Worm (Caenorhabditis elegans) whole organism, L1 larva: ENCODE measurements around the gene gsp-2.

Source experiments
- F16B12.6 ChIP-seq: fragments of 150-350 bp; optimal IDR thresholded peaks from 2 replicates; lab custom pipeline; 2014; ENCODE audit warnings: missing biosample characterization, missing genetic modification characterization
- Y116A8C.19 ChIP-seq: sonication (generic microtip); optimal IDR thresholded peaks from 2 replicates; lab custom pipeline; 2016; ENCODE audit warnings: missing compliant biosample characterization, missing genetic modification characterization, borderline replicate concordance
- ama-1 ChIP-seq: fragments of 150-350 bp; optimal IDR thresholded peaks from 2 replicates; lab custom pipeline; 2014
- ceh-63 ChIP-seq: fragments of 200-800 bp; sonication (Bioruptor generic); optimal IDR thresholded peaks from 2 replicates; lab custom pipeline; 2018; ENCODE audit warnings: mild to moderate bottlenecking, missing genetic modification characterization, missing compliant biosample characterization
- ceh-90 ChIP-seq: sonication (generic microtip); optimal IDR thresholded peaks from 2 replicates; lab custom pipeline; 2016; ENCODE audit warnings: missing genetic modification characterization, missing compliant biosample characterization
- dpl-1 ChIP-seq, 3 experiments: fragments of 150-350 bp in 2 of 3; sonication (generic microtip) in 1 of 3; optimal IDR thresholded peaks; 2 replicates each; lab custom pipeline; 2014 to 2017; ENCODE audit warnings: missing biosample characterization in 3 of 3, missing genetic modification characterization in 3 of 3, missing genetic modification reagents in 3 of 3
- dsc-1 ChIP-seq: sonication (generic microtip); optimal IDR thresholded peaks from 2 replicates; lab custom pipeline; 2016; ENCODE audit warnings: mild to moderate bottlenecking, missing genetic modification characterization, missing compliant biosample characterization
- efl-1 ChIP-seq, 4 experiments: fragments of 150-350 bp; optimal IDR thresholded peaks in 3 of 4; peaks in 1 of 4; 1 replicate in 1 of 4; 2 replicates in 3 of 4; lab custom pipeline; 2014; ENCODE audit warnings: missing biosample characterization in 2 of 4, missing genetic modification characterization in 2 of 4, missing genetic modification reagents in 2 of 4
- efl-3 ChIP-seq: fragments of 200-800 bp; sonication (Bioruptor generic); optimal IDR thresholded peaks from 2 replicates; lab custom pipeline; 2018; ENCODE audit warnings: mild to moderate bottlenecking, missing genetic modification characterization, missing compliant biosample characterization
- egl-13 ChIP-seq: sonication (generic microtip); optimal IDR thresholded peaks from 2 replicates; lab custom pipeline; 2016; ENCODE audit warnings: missing genotype, missing genetic modification reagents, missing genetic modification characterization, missing compliant biosample characterization
- elt-2 ChIP-seq: sonication (generic microtip); optimal IDR thresholded peaks from 2 replicates; lab custom pipeline; 2016; ENCODE audit warnings: missing genetic modification characterization, mild to moderate bottlenecking, inconsistent platforms, missing compliant biosample characterization, missing genetic modification reagents
- ets-5 ChIP-seq: fragments of 200-800 bp; sonication (Bioruptor generic); IDR thresholded peaks from 2 replicates; pipeline ENCODE4 v1.3.6; 2022; ENCODE audit warnings: missing genetic modification characterization, missing compliant biosample characterization
- fkh-10 ChIP-seq: sonication (generic microtip); optimal IDR thresholded peaks from 2 replicates; lab custom pipeline; 2017; ENCODE audit warnings: missing biosample characterization, missing genetic modification reagents, missing genetic modification characterization
- fos-1 ChIP-seq: fragments of 150-350 bp; optimal IDR thresholded peaks from 2 replicates; lab custom pipeline; 2014; ENCODE audit warnings: missing biosample characterization, missing genetic modification characterization
- grh-1 ChIP-seq: fragments of 200-800 bp; sonication (Bioruptor generic); IDR thresholded peaks from 2 replicates; pipeline ENCODE4 v1.3.6; 2022; ENCODE audit warnings: missing genetic modification reagents, missing genetic modification characterization, missing compliant biosample characterization
- hpl-2 ChIP-seq: fragments of 150-350 bp; optimal IDR thresholded peaks from 2 replicates; lab custom pipeline; 2014; ENCODE audit warnings: missing biosample characterization, missing genetic modification reagents, missing genetic modification characterization
- irx-1 ChIP-seq: sonication (generic microtip); optimal IDR thresholded peaks from 2 replicates; lab custom pipeline; 2016; ENCODE audit warnings: missing genetic modification characterization, missing compliant biosample characterization
- lin-14 ChIP-seq: fragments of 200-800 bp; sonication (Bioruptor generic); optimal IDR thresholded peaks from 2 replicates; lab custom pipeline; 2018; ENCODE audit warnings: mild to moderate bottlenecking, missing genetic modification characterization, moderate library complexity, missing compliant biosample characterization
- lin-15B ChIP-seq: fragments of 150-350 bp; sonication (generic microtip); optimal IDR thresholded peaks from 3 replicates; lab custom pipeline; 2014; ENCODE audit warnings: missing biosample characterization, missing genetic modification characterization
- lin-35 ChIP-seq, 2 experiments: fragments of 150-350 bp; optimal IDR thresholded peaks; 2 replicates each; lab custom pipeline; 2014; ENCODE audit warnings: missing biosample characterization in 2 of 2, missing genetic modification characterization in 2 of 2, missing genetic modification reagents in 2 of 2
- lin-39 ChIP-seq: fragments of 150-350 bp; optimal IDR thresholded peaks from 2 replicates; lab custom pipeline; 2014; ENCODE audit warnings: missing biosample characterization, missing genetic modification reagents, missing genetic modification characterization
- lsy-2 ChIP-seq, 2 experiments: fragments of 150-350 bp; optimal IDR thresholded peaks; 2 replicates each; lab custom pipeline; 2014; ENCODE audit warnings: missing biosample characterization in 2 of 2, missing genetic modification characterization in 2 of 2
- mef-2 ChIP-seq: fragments of 150-350 bp; optimal IDR thresholded peaks from 2 replicates; lab custom pipeline; 2014; ENCODE audit warnings: missing biosample characterization, missing genetic modification characterization
- nhr-12 ChIP-seq: sonication (generic microtip); optimal IDR thresholded peaks from 2 replicates; lab custom pipeline; 2017; ENCODE audit warnings: missing biosample characterization, missing genetic modification characterization
- nhr-28 ChIP-seq: fragments of 150-350 bp; optimal IDR thresholded peaks from 2 replicates; lab custom pipeline; 2014; ENCODE audit warnings: missing biosample characterization, missing genetic modification characterization
- nhr-47 ChIP-seq: sonication (generic microtip); optimal IDR thresholded peaks from 2 replicates; lab custom pipeline; 2016; ENCODE audit warnings: mild to moderate bottlenecking, missing genetic modification characterization, moderate library complexity, missing compliant biosample characterization
- nhr-71 ChIP-seq: sonication (generic microtip); optimal IDR thresholded peaks from 2 replicates; lab custom pipeline; 2016; ENCODE audit warnings: mild to moderate bottlenecking, missing genetic modification characterization, moderate library complexity, missing compliant biosample characterization
- nhr-77 ChIP-seq: fragments of 150-350 bp; optimal IDR thresholded peaks from 2 replicates; lab custom pipeline; 2014; ENCODE audit warnings: missing biosample characterization, missing genetic modification characterization
- nhr-84 ChIP-seq: sonication (generic microtip); optimal IDR thresholded peaks from 2 replicates; lab custom pipeline; 2017; ENCODE audit warnings: missing biosample characterization, missing genetic modification characterization
- nhr-85 ChIP-seq: sonication (generic microtip); peaks from one replicate; lab custom pipeline; 2016; ENCODE audit warnings: missing genetic modification characterization, inconsistent platforms, missing compliant biosample characterization
- rnt-1 ChIP-seq: sonication (generic microtip); optimal IDR thresholded peaks from 2 replicates; lab custom pipeline; 2016; ENCODE audit warnings: mild to moderate bottlenecking, missing genetic modification characterization, moderate library complexity, missing compliant biosample characterization
- snpc-4 ChIP-seq: fragments of 150-350 bp; optimal IDR thresholded peaks from 2 replicates; lab custom pipeline; 2014; ENCODE audit warnings: missing biosample characterization, missing genetic modification characterization
- snu-23 ChIP-seq: sonication (generic microtip); optimal IDR thresholded peaks from 2 replicates; lab custom pipeline; 2016; ENCODE audit warnings: missing genetic modification characterization, missing compliant biosample characterization
- swsn-7 ChIP-seq: sonication (generic microtip); optimal IDR thresholded peaks from 2 replicates; lab custom pipeline; 2016; ENCODE audit warnings: missing genetic modification characterization, missing compliant biosample characterization
- tbx-2 ChIP-seq: sonication (generic microtip); optimal IDR thresholded peaks from 2 replicates; lab custom pipeline; 2016; ENCODE audit warnings: missing genetic modification characterization, missing compliant biosample characterization
- unc-130 ChIP-seq: fragments of 150-350 bp; optimal IDR thresholded peaks from 2 replicates; lab custom pipeline; 2017; ENCODE audit warnings: missing biosample characterization, missing genetic modification characterization, inconsistent platforms
- unc-86 ChIP-seq: sonication (generic microtip); optimal IDR thresholded peaks from 2 replicates; lab custom pipeline; 2016; ENCODE audit warnings: missing genetic modification characterization, missing compliant biosample characterization
- ztf-4 ChIP-seq: fragments of 150-350 bp; optimal IDR thresholded peaks from 2 replicates; lab custom pipeline; 2014; ENCODE audit warnings: missing biosample characterization, missing genetic modification characterization

Gene gsp-2

DNA sequence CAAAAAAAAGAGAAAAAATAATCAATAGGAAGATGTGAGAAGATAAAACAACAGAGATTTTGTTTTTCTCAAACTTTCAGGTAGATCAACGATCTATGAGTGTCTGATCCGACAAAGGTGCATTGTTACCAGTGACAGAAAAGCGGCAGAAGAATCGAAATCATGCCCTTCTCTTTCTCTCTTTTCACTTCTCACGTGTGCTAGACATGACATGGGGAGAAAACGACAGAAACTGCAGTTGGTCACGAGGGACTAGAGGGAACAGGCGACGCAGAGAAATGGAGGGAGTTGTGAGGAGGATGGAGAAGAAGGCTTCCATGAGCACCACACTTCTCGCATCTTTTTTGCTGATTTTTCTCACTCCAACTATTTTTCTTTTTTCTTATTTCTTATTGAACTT, 1.2 kb upstream of the gsp-2 start, which contains the start of gene F56C9.10 (continued):
- peak; percentile 74 for TF ChIP-seq mef-2
- TF ChIP-seq nhr-47: peak; percentile 86
- peak; percentile 51 for TF ChIP-seq egl-13 (tag; lab: Kevin White, UChicago)
- peak; percentile 85 for TF ChIP-seq swsn-7 (tag; lab: Kevin White, UChicago)
- no peak for TF ChIP-seq nhr-28 (tag; lab: Kevin White, UChicago)
- TF ChIP-seq rnt-1 (tag; lab: Kevin White, UChicago): peak; percentile 93
- TF ChIP-seq fkh-10 (GFP tag; lab: Kevin White, UChicago): peak; percentile 35
- peak; percentile 87 for TF ChIP-seq ztf-4
- TF ChIP-seq efl-3 (GFP tag; lab: Kevin White, UChicago): no peak
- TF ChIP-seq unc-86 (tag; lab: Kevin White, UChicago): peak; percentile 65
- TF ChIP-seq snu-23 (GFP tag; lab: Kevin White, UChicago): peak; percentile 96
- peak; percentile 81 to 88 for TF ChIP-seq lin-35 (GFP tag; optimal IDR thresholded peaks at IDR 0.05; lab: Kevin White, UChicago)
- TF ChIP-seq nhr-71 (tag; lab: Kevin White, UChicago): peak; percentile 97
- TF ChIP-seq unc-130 (tag; lab: Kevin White, UChicago): peak; percentile 78
- peak; percentile 38 for TF ChIP-seq ama-1 (lab: Kevin White, UChicago)
- TF ChIP-seq irx-1 (tag; lab: Kevin White, UChicago): peak; percentile 60
- TF ChIP-seq dsc-1 (tag; lab: Kevin White, UChicago): peak; percentile 52
- TF ChIP-seq nhr-84 (tag; lab: Kevin White, UChicago): no peak
- no peak for TF ChIP-seq grh-1 (GFP tag; lab: Robert Waterston, UW)
- peak; percentile 80 for TF ChIP-seq fos-1 (tag; lab: Kevin White, UChicago)
- peak; percentile 64 for TF ChIP-seq snpc-4 (tag; lab: Kevin White, UChicago)
- TF ChIP-seq ets-5: no peak
- TF ChIP-seq ceh-90 (tag; lab: Kevin White, UChicago): no peak
- TF ChIP-seq Y116A8C.19 (tag; lab: Kevin White, UChicago): no peak
- TF ChIP-seq efl-1 (optimal IDR thresholded peaks at IDR 0.05; lab: Kevin White, UChicago): peak; percentile 81 to 82
- peak; percentile 67 to 95 for TF ChIP-seq efl-1 (GFP tag; optimal IDR thresholded peaks at IDR 0.05 in 1 of 2; lab: Kevin White, UChicago)
- no peak for TF ChIP-seq ceh-63
- TF ChIP-seq tbx-2 (tag; lab: Kevin White, UChicago): peak; percentile 85
- peak; percentile 65 to 72 (median 69) for TF ChIP-seq dpl-1 (GFP tag; optimal IDR thresholded peaks at IDR 0.05; lab: Kevin White, UChicago)
- TF ChIP-seq F16B12.6 (tag; lab: Kevin White, UChicago): peak; percentile 33
- no peak for TF ChIP-seq hpl-2
- peak; percentile 97 for TF ChIP-seq lin-14 (GFP tag; lab: Kevin White, UChicago)

DNA sequence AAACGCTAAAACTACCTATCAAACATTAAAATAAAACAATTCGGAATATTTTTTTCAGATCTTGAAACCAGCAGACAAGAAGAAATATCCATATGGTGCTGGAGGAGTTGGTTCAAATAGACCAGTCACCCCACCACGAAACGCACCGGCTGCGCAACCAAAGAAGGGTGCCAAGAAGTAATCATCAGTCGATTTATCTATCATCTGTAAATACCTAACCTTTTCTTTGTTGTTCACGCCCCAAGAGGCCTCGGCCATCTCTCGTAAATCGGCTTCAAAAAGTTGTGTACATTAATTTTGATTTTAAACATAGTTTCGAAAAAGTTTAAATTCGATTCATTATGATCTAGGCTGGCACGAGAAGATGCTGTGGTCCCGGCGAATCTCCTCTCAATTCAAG, 1.6 kb downstream of the gsp-2 start:
- peak; percentile 41; the same call in 1 of the 2 replicates for TF ChIP-seq grh-1 (GFP tag; lab: Robert Waterston, UW)
- TF ChIP-seq lin-39 (tag; lab: Kevin White, UChicago): no peak

DNA sequence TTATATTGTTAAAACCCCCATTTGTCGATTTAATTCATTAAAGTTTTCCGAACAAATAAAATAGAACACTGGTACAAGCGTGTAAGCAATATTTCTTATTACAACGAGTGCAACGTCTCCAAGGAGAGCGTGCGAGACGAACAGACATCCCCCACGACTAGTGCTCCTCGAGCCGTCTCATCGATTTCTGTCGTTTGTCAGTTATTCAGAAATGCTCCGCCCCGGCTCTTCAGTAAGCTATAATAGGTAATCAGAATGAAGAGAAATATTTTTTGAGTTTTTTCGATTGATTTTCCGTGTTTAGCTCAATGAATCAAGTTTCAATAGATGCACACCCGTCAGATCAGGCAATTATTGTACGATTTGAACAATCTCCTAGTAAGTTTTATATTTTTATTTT, 2.3 kb downstream of the gsp-2 start, which contains the start of gene kap-1:
TSS of gene kap-1 (plus strand) at position 143 of the 400 bp plus-strand sequence.
- TF ChIP-seq nhr-71 (tag; lab: Kevin White, UChicago) (no peak), rnt-1 (tag; lab: Kevin White, UChicago) (peak; percentile 9), nhr-85 (tag; lab: Kevin White, UChicago) (no peak), F16B12.6 (tag; lab: Kevin White, UChicago) (no peak), tbx-2 (tag; lab: Kevin White, UChicago) (no peak), lin-15B (tag; lab: Kevin White, UChicago) (no peak), nhr-77 (tag; lab: Kevin White, UChicago) (no peak), elt-2 (tag; lab: Kevin White, UChicago) (peak; percentile 14), unc-86 (tag; lab: Kevin White, UChicago) (no peak), ama-1 (lab: Kevin White, UChicago) (peak; percentile 42), nhr-12 (tag; lab: Kevin White, UChicago) (no peak), lsy-2 (tag; optimal IDR thresholded peaks at IDR 0.05; lab: Kevin White, UChicago) (peak in 1 of 2 experiments; percentile 12), efl-1 (optimal IDR thresholded peaks at IDR 0.05; lab: Kevin White, UChicago) (no peak), efl-1 (GFP tag; optimal IDR thresholded peaks at IDR 0.05 in 1 of 2; lab: Kevin White, UChicago) (peak in 1 of 2 experiments; percentile 86)
